Fruit fly (Drosophila melanogaster) S2 (cell line): ENCODE data around the gene Cyp4ac3.

Source experiments
- CG8478 ChIP-seq: fragments of >200 bp; optimal IDR thresholded peaks from 2 replicates; lab custom pipeline; 2018
- CTCF ChIP-seq, 2 experiments: fragments of >200 bp; optimal IDR thresholded peaks; 2 replicates each; lab custom pipeline; 2018

DNA sequence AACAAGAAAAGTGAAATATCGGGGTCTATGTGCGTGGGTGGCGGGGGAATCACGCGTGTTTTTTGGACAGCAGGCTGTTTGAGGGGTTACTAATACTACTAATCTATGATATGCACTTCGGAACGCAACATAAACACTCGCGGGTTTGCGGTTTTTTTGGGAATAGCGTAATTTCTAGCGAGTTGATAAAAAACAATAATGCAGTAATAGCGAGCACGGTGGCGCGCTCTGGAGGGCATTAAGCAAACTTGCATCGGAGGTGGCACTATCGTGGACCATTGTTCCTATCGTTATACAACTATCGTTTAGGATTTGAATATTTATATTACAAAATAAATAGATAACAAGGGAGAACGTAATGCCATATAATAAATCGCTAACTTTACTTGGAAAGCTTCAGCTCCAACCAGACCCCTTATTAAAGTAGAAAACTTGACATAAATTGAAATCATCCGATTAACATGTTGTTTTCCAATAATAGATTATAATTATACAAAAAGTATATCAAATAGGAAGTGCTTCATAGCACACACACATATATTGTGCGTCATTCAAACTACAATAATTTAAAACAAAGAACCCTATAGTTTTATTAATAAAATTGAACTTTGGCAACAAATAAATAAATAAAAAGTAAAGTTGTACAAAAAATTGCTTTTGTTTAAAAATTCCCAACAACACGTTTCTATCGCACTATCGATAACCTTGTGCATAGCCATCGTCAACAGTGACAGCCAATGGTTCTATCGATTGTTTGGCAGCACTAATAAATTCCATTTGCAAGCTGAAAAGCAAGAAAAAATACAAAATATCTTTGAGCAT, 10.2 kb downstream of the Cyp4ac3 start, which contains the start of the genes Nin and Bub1:
- TF ChIP-seq CTCF (optimal IDR thresholded peaks at IDR 0.05; lab: Kevin White, UChicago) (peak; percentile 89 to 90), CG8478 (lab: Kevin White, UChicago) (no peak)
